Worm (Caenorhabditis elegans): ENCODE results near the gene C24H10.4.

DNA sequence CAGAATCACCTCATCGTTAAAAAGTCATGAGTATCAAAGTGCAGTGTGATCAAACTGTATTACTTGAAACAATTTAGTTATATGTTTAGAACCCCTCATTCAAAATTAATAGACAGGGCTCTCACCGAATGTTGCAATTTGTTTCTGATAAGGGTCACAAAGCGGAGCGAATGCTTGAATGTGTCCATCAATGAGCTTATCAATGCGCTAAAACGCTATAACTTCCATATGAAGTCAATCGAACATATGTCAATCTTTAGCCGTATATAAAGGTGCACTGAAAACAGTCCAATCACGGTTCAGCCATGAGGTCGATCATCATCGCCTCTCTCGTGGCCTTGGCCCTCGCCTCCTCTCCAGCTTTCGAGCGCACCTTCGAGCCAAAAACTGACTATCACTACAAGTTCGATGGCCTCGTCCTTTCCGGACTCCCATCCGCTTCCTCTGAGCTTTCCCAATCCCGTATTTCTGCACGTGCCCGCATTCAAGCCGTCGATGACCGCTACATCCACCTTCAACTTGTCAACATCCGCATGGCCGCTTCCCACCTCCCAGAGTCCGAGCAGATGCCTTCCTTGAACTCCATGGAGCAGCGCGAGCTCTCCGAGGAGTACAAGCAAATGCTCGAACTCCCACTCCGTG, 41.8 kb upstream of the C24H10.4 start, which contains the start of gene vit-2:
- TF ChIP-seq zag-1 (tag; optimal IDR thresholded peaks at IDR 0.05), result no peak
- no peak for TF ChIP-seq fos-1 (tag; optimal IDR thresholded peaks at IDR 0.05)
- no peak for TF ChIP-seq lin-13 (GFP tag; optimal IDR thresholded peaks at IDR 0.05)
- TF ChIP-seq lin-39 (tag; optimal IDR thresholded peaks at IDR 0.05), result no peak
- no peak for TF ChIP-seq nhr-25 (tag; optimal IDR thresholded peaks at IDR 0.05)
- no peak for TF ChIP-seq nhr-10 (tag; optimal IDR thresholded peaks at IDR 0.05)
- no peak for TF ChIP-seq nhr-77 (tag; optimal IDR thresholded peaks at IDR 0.05)
- no peak for TF ChIP-seq unc-62 (GFP tag; optimal IDR thresholded peaks at IDR 0.05)
- no peak for TF ChIP-seq elt-1 (tag; optimal IDR thresholded peaks at IDR 0.05)
- no peak for TF ChIP-seq mdl-1 (tag; optimal IDR thresholded peaks at IDR 0.05)
- TF ChIP-seq nhr-12 (tag; optimal IDR thresholded peaks at IDR 0.05), result no peak

Measured in whole organism, L2 larva.